Fruit fly (Drosophila melanogaster) whole organism, embryonic: ENCODE results near the gene wit.

Experiments used
- Awh ChIP-seq: fragments of 200-800 bp; sonication (Bioruptor generic); IDR thresholded peaks from 2 replicates; pipeline ENCODE4, ENCODE4 v1.3.6; 2022; ENCODE audit warnings: missing biosample characterization, missing genetic modification characterization
- CG13424 ChIP-seq: fragments of 200-800 bp; sonication (Bioruptor generic); optimal IDR thresholded peaks from 2 replicates; lab custom pipeline; 2019; ENCODE audit warnings: missing biosample characterization, mild to moderate bottlenecking, missing genetic modification characterization, moderate library complexity
- CG4328 ChIP-seq: fragments of 200-800 bp; sonication (Bioruptor generic); optimal IDR thresholded peaks from 3 replicates; lab custom pipeline; 2017; ENCODE audit warnings: missing biosample characterization, missing genetic modification reagents, missing genetic modification characterization
- CG7839 ChIP-seq: fragments of 200-800 bp; sonication (Bioruptor generic); optimal IDR thresholded peaks from 3 replicates; lab custom pipeline; 2018; ENCODE audit warnings: missing biosample characterization, mild to moderate bottlenecking, missing genetic modification characterization, moderate library complexity
- CG7928 ChIP-seq: fragments of 200-800 bp; sonication (Bioruptor generic); optimal IDR thresholded peaks from 2 replicates; lab custom pipeline; 2017; ENCODE audit warnings: missing biosample characterization, mild to moderate bottlenecking, missing genetic modification characterization
- CG8478 ChIP-seq: fragments of >200 bp; optimal IDR thresholded peaks from 2 replicates; lab custom pipeline; 2018
- cato ChIP-seq: fragments of 200-800 bp; sonication (Bioruptor generic); optimal IDR thresholded peaks from 2 replicates; lab custom pipeline; 2016; ENCODE audit warnings: missing biosample characterization, missing genetic modification characterization, borderline replicate concordance
- jigr1 ChIP-seq: fragments of 200-800 bp; sonication (Bioruptor generic); IDR thresholded peaks from 3 replicates; pipeline ENCODE4 v1.3.6; 2022; ENCODE audit warnings: missing biosample characterization, missing genetic modification characterization
- org-1 ChIP-seq: fragments of 200-800 bp; sonication (Bioruptor generic); optimal IDR thresholded peaks from 2 replicates; lab custom pipeline; 2017; ENCODE audit warnings: missing biosample characterization, missing genetic modification characterization
- repo ChIP-seq: fragments of 200-800 bp; sonication (Bioruptor generic); optimal IDR thresholded peaks from 2 replicates; lab custom pipeline; 2016; ENCODE audit warnings: missing biosample characterization, missing genetic modification characterization
- tx ChIP-seq: fragments of 200-800 bp; sonication (Bioruptor generic); optimal IDR thresholded peaks from 2 replicates; lab custom pipeline; 2016; ENCODE audit warnings: missing biosample characterization, missing genetic modification characterization

DNA sequence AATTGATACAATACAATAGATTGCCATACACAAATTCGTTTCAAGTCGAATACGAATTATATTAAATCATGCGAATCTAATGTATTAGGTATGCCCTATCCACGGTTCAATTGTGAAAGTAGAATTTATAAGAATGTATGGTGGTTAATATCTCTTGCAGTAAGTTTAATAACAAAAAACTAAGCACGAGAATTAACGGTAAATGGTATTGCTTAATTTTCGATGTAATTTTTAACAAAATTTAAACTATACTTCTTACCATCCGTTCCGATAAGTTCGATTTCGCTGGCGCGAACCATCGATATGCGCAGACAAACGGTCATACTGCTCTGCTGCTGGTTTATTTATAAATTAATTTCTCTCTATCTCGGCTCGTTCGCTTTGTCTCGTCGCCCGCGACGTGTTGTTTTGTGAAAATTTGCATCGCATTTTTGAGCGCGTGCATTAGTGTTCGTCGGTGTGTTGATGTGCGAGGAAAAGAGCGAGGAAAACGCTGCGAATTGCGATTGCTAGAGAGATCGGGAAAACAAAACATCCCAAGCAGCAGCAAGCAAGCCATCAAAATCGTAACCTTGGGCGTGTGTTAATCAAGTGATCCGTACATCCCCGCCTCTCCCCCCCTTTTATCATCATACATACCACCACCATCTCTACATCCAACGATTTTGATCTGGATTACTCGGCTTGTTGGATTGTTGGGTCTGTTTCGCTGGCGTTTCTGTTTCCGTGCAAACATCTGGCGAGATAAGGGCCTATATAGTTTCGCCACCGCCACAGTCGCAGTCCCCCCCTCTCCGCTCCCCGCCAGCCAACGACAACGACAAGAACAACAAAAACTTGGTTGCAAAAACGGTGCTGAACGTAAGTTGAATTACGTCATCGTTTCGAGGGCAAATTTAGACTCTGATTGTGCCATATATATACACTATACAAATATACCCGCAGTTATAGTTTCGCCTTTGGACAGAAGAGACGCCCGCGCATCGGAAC is 32.0 kb upstream of the wit start, which contains the start of gene Fit1:
- TF ChIP-seq cato (GFP tag; lab: Kevin White, UChicago) (no peak), CG4328 (GFP tag; lab: Kevin White, UChicago) (no peak), tx (GFP tag; lab: Kevin White, UChicago) (no peak), jigr1 (GFP tag; lab: Robert Waterston, UW) (no peak), repo (GFP tag; lab: Kevin White, UChicago) (no peak), org-1 (GFP tag; lab: Kevin White, UChicago) (no peak), CG8478 (lab: Kevin White, UChicago) (no peak), CG7928 (GFP tag; lab: Kevin White, UChicago) (no peak), Awh (GFP tag; lab: Robert Waterston, UW) (no peak), CG13424 (no peak), CG7839 (tag; lab: Kevin White, UChicago) (no peak)
